Worm (Caenorhabditis elegans) whole organism, L4/young adult: ENCODE data around the gene F45G2.7.
A peak's percentile ranks its signal among the peaks of the same experiment; 100 is the strongest.

ENCODE experiments used
- W03F9.2 ChIP-seq: fragments of 150-350 bp; optimal IDR thresholded peaks from 2 replicates; lab custom pipeline; 2014; ENCODE audit warnings: missing biosample characterization, missing genetic modification characterization
- dao-5 ChIP-seq: sonication (generic microtip); optimal IDR thresholded peaks from 2 replicates; lab custom pipeline; 2016; ENCODE audit warnings: missing genotype, missing genetic modification characterization, moderate library complexity, missing compliant biosample characterization
- him-1 ChIP-seq: sonication (generic microtip); optimal IDR thresholded peaks from 2 replicates; lab custom pipeline; 2016; ENCODE audit warnings: missing genotype, missing genetic modification reagents, missing genetic modification characterization, missing compliant biosample characterization

Gene F45G2.7

ce11 chrIII:13434404-13434803 is at the start of gene F45G2.7:
TSS of gene F45G2.7 (minus strand) at chrIII:13434504.
- TF ChIP-seq W03F9.2 (tag; lab: Kevin White, UChicago) (no peak), dao-5 (no peak), him-1 (tag; lab: Kevin White, UChicago) (no peak)

ce11 chrIII:13484024-13484423 is 49.7 kb upstream of the F45G2.7 start, which contains the start of gene acc-4:
TSS of gene acc-4 (minus strand) at chrIII:13484124.
- no peak for TF ChIP-seq dao-5
- TF ChIP-seq W03F9.2 (tag; lab: Kevin White, UChicago) = no peak
- no peak for TF ChIP-seq him-1 (tag; lab: Kevin White, UChicago)

- no peak for TF ChIP-seq him-1 (tag; lab: Kevin White, UChicago)
- no peak for TF ChIP-seq dao-5
- TF ChIP-seq W03F9.2 (tag; lab: Kevin White, UChicago) = no peak
Measured at ce11 chrIII:13476682-13477081, 42.4 kb upstream of the F45G2.7 start, which contains the start of gene T27E9.6. TSS of gene T27E9.6 (minus strand) at chrIII:13476782.

ce11 chrIII:13474482-13474881 is 40.2 kb upstream of the F45G2.7 start:
- TF ChIP-seq dao-5 (no peak), him-1 (tag; lab: Kevin White, UChicago) (no peak), W03F9.2 (tag; lab: Kevin White, UChicago) (no peak)

DNA sequence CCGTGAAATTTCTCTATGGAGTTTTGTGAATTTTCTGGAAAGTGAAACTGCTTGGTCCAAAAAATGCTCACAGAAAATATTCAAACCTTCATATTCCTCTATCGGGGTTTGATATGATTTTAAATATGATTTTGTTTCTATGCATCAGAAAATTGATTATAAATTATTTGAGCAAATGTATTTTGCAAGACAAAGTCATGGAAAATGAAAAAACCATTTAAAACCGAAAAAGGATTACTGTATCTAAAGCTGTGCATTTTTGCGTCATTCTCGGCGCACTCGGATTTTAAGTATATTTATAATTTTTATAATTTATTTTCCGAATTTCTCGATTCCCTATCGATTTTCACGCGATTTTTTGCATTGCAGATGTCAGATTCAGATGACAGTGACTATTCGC is 37.2 kb upstream of the F45G2.7 start, which contains the start of gene pssy-2:
TSS of gene pssy-2 (plus strand) at position 301 of the 400 bp plus-strand sequence.
- no peak for TF ChIP-seq him-1 (tag; lab: Kevin White, UChicago)
- no peak for TF ChIP-seq W03F9.2 (tag; lab: Kevin White, UChicago)
- TF ChIP-seq dao-5 = no peak

- TF ChIP-seq W03F9.2 (tag; lab: Kevin White, UChicago) (peak; percentile 87), dao-5 (no peak), him-1 (tag; lab: Kevin White, UChicago) (peak; percentile 6)
Measured at ce11 chrIII:13465918-13466592, 31.8 kb upstream of the F45G2.7 start, which contains the start of gene cdk-5. TSS of gene cdk-5 (minus strand) at chrIII:13466342.

- TF ChIP-seq him-1 (tag; lab: Kevin White, UChicago) (peak; percentile 41), dao-5 (peak; percentile 75), W03F9.2 (tag; lab: Kevin White, UChicago) (peak; percentile 40)
Measured at ce11 chrIII:13464493-13465362, 30.4 kb upstream of the F45G2.7 start, which contains the start of gene kel-3. TSS of gene kel-3 (plus strand) at chrIII:13464820.

DNA sequence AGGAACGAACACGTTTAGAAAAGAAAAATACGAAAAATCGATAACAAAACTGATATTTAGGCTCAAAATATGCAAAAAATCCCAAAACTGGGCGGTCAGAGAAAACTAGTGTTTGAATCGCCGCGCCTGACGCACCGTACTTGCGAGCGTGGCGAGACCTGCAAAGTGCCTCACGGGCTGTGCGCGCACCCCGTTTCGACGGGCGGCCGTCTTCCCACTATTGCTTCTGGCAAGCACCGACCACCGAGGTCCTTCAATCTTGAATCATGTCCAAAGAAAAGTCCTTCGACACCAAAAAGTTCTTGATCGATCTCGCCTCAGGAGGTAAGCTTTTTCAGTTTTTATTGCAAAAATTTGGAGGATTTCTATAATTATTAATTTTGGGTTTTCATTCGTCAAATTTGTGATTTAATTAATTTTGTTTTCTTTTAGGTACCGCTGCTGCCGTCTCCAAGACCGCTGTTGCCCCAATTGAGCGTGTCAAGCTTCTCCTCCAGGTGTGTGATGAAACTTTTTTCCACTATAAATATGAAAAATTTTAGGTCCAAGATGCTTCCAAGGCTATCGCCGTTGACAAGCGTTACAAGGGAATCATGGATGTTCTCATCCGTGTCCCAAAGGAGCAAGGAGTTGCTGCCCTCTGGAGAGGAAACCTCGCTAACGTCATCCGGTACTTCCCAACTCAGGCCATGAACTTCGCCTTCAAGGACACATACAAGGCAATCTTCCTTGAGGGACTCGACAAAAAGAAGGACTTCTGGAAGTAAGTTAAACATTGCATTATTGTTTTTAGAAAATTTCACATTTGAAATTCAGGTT is 28.9 kb upstream of the F45G2.7 start, which contains the start of gene ant-1.1:
TSS of gene ant-1.1 (plus strand) at position 199 of the 819 bp plus-strand sequence.
- TF ChIP-seq dao-5 (no peak), him-1 (tag; lab: Kevin White, UChicago) (peak; percentile 38), W03F9.2 (tag; lab: Kevin White, UChicago) (peak; percentile 88)

DNA sequence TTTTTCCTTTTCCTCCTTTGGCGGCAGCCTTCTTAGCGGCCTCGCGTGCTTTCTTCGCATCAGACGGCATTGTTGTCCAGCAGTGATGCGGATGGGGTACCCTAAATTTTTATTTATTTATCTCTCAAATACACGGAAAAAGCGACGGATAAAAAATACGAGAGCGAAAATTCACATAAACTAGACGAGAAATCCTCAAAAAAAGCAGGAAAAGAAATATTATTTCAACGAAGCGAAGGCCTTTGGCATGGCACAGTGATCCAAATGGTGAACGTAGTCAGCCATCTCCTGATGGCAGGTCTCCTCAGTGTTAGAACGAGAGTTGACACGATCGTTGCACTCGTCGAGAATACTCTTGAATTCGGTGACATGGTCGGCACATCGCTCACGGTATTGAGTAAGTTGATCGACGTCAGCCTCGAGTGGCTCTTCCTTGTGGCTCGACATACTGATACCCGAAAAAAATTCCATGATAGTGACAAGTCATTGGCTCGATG is 27.9 kb upstream of the F45G2.7 start, which contains the start of the genes abcf-2 and T27E9.2:
TSS of gene abcf-2 (minus strand) at position 101 of the 497 bp plus-strand sequence.
TSS of gene T27E9.2 (minus strand) at position 447 of the 497 bp plus-strand sequence.
- TF ChIP-seq W03F9.2 (tag; lab: Kevin White, UChicago) (no peak), dao-5 (no peak), him-1 (tag; lab: Kevin White, UChicago) (no peak)

DNA sequence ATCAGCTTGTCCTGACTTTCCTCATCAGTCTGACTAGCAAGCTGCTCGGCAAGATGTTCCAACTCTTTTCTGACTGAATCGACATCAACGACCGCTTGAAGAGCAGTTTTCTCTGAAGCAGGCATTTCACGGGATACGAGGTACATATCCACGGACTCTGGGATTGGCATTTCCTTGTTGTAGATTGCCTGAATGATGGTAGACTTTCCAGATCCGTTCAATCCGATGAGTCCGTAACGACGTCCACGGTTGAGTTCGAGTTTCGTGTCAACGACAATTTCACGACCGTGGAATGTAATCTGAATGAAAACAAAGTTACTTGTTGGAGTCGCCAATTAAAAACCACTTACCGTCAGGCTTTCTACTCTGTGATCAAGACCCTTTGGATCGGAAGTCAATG is 27.2 kb upstream of the F45G2.7 start:
- TF ChIP-seq W03F9.2 (tag; lab: Kevin White, UChicago) (no peak), dao-5 (no peak), him-1 (tag; lab: Kevin White, UChicago) (no peak)

- no peak for TF ChIP-seq dao-5
- TF ChIP-seq W03F9.2 (tag; lab: Kevin White, UChicago) = no peak
- no peak for TF ChIP-seq him-1 (tag; lab: Kevin White, UChicago)
Measured at ce11 chrIII:13458978-13459596, 24.8 kb upstream of the F45G2.7 start, which contains the start of gene tag-164. TSS of gene tag-164 (plus strand) at chrIII:13459546.

DNA sequence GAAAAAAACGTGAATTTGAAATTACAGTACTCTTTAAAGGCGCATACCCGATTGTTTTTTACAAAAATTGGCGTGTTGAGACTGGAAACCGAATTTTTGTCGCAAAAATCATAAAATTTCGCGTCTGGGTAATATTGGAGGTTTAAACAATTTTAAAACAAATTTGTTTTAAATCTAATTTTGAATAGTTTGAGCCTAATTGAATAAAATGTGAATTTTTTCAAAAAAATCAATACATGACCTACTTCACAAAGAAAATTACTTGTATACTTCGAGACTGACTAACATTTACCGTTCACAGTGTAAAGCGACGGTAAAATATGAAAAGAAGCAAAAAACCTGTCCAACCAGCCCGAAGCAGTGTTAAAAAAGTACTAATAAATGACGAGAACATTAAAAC is 23.0 kb upstream of the F45G2.7 start:
- TF ChIP-seq dao-5 (no peak), him-1 (tag; lab: Kevin White, UChicago) (no peak), W03F9.2 (tag; lab: Kevin White, UChicago) (no peak)
